Fruit fly (Drosophila melanogaster): ENCODE data around the gene aspr.

aspr gene

dm6 chrX:20159679-20160140 is 11.8 kb downstream of the aspr start, which contains the start of gene Rab35 (continued):
- TF ChIP-seq vvl (GFP tag; IDR thresholded peaks at IDR 0.05) (peak; percentile 34; the same call in 1 of the 2 replicates), Fer3 (tag; optimal IDR thresholded peaks at IDR 0.05) (no peak), CG14667 (GFP tag; IDR thresholded peaks at IDR 0.05) (no peak), pfk (GFP tag; optimal IDR thresholded peaks at IDR 0.05) (no peak), lola (GFP tag; optimal IDR thresholded peaks at IDR 0.05) (no peak), CG11398 (GFP tag; optimal IDR thresholded peaks at IDR 0.05) (no peak), CG1024 (GFP tag; IDR thresholded peaks at IDR 0.05) (no peak), CG6854 (GFP tag; optimal IDR thresholded peaks at IDR 0.05) (no peak), esg (GFP tag; conservative IDR thresholded peaks at IDR 0.05) (0 out of 2 replicates have a peak, but pooled peaks have one; percentile 13), Fer2 (tag; optimal IDR thresholded peaks at IDR 0.05) (no peak), danr (GFP tag; IDR thresholded peaks at IDR 0.05) (no peak), unc-4 (GFP tag; IDR thresholded peaks at IDR 0.05; ENCODE audit: partially characterized antibody) (peak; percentile 92), CG42726 (GFP tag; IDR thresholded peaks at IDR 0.05; ENCODE audit: partially characterized antibody) (peak; percentile 84; the same call in 1 of the 2 replicates), wdn (GFP tag; IDR thresholded peaks at IDR 0.05) (no peak), CG14965 (GFP tag; optimal IDR thresholded peaks at IDR 0.05; ENCODE audit: borderline replicate concordance) (no peak), CG9609 (GFP tag; optimal IDR thresholded peaks at IDR 0.05) (no peak), CG8944 (GFP tag; optimal IDR thresholded peaks at IDR 0.05) (no peak), schlank (tag; optimal IDR thresholded peaks at IDR 0.05) (no peak), CG5245 (GFP tag; optimal IDR thresholded peaks at IDR 0.05) (no peak), seq (GFP tag; IDR thresholded peaks at IDR 0.05) (no peak), slou (GFP tag; optimal IDR thresholded peaks at IDR 0.05) (no peak), bbx (GFP tag; IDR thresholded peaks at IDR 0.05; ENCODE audit: partially characterized antibody) (peak; percentile 88), twi (tag; optimal IDR thresholded peaks at IDR 0.05) (no peak), Bdp1 (GFP tag; optimal IDR thresholded peaks at IDR 0.05) (no peak), eyg (GFP tag; optimal IDR thresholded peaks at IDR 0.05) (no peak), NK7.1 (GFP tag; optimal IDR thresholded peaks at IDR 0.05) (no peak), E2f1 (GFP tag; IDR thresholded peaks at IDR 0.05) (no peak), CG15269 (tag; optimal IDR thresholded peaks at IDR 0.05) (no peak), lmd (GFP tag; IDR thresholded peaks at IDR 0.05) (no peak), so (GFP tag; IDR thresholded peaks at IDR 0.05) (no peak), gem (tag; optimal IDR thresholded peaks at IDR 0.05) (peak; percentile 41), ac (GFP tag; optimal IDR thresholded peaks at IDR 0.05) (no peak), Elba2 (GFP tag; optimal IDR thresholded peaks at IDR 0.05) (no peak), CG2129 (GFP tag; IDR thresholded peaks at IDR 0.05; ENCODE audit: partially characterized antibody) (peak; percentile 94), ken (GFP tag; IDR thresholded peaks at IDR 0.05) (no peak), CG2889 (GFP tag; IDR thresholded peaks at IDR 0.05) (no peak), Ssrp (tag; optimal IDR thresholded peaks at IDR 0.05) (no peak), emc (GFP tag; optimal IDR thresholded peaks at IDR 0.05) (no peak), kay (GFP tag; optimal IDR thresholded peaks at IDR 0.05) (no peak), hb (GFP tag; IDR thresholded peaks at IDR 0.05; ENCODE audit: partially characterized antibody) (peak; percentile 91), hkb (optimal IDR thresholded peaks at IDR 0.05) (no peak), hkb (GFP tag; IDR thresholded peaks at IDR 0.05) (no peak), B-H1 (GFP tag; IDR thresholded peaks at IDR 0.05) (no peak), CG6791 (GFP tag; IDR thresholded peaks at IDR 0.05; ENCODE audit: partially characterized antibody) (peak; percentile 92), Six4 (GFP tag; optimal IDR thresholded peaks at IDR 0.05) (no peak), CG18011 (GFP tag; optimal IDR thresholded peaks at IDR 0.05) (no peak), nerfin-2 (GFP tag; IDR thresholded peaks at IDR 0.05; ENCODE audit: partially characterized antibody) (peak; percentile 91), CG3726 (GFP tag; IDR thresholded peaks at IDR 0.05) (no peak), Dp (GFP tag; optimal IDR thresholded peaks at IDR 0.05) (peak; percentile 86), CG11696 (GFP tag; IDR thresholded peaks at IDR 0.05) (no peak), CG2678 (tag; optimal IDR thresholded peaks at IDR 0.05) (peak; percentile 4)

All from whole organism, embryonic.